Worm (Caenorhabditis elegans) whole organism, mixed stage, embryonic: ENCODE measurements around the gene acr-8.
A peak's percentile ranks its signal among the peaks of the same experiment; 100 is the strongest.

Experiments
- bed-3 ChIP-seq: fragments of 200-800 bp; sonication (Bioruptor generic); optimal IDR thresholded peaks from 3 replicates; lab custom pipeline; 2018; ENCODE audit warnings: mild to moderate bottlenecking, missing genetic modification characterization, moderate library complexity, missing compliant biosample characterization
- blmp-1 ChIP-seq: fragments of 150-350 bp; optimal IDR thresholded peaks from 2 replicates; lab custom pipeline; 2014; ENCODE audit warnings: missing biosample characterization, missing genetic modification characterization
- ceh-43 ChIP-seq: fragments of 200-800 bp; sonication (Bioruptor generic); optimal IDR thresholded peaks from 2 replicates; lab custom pipeline; 2018; ENCODE audit warnings: mild to moderate bottlenecking, missing genetic modification characterization, moderate library complexity, missing compliant biosample characterization
- ceh-83 ChIP-seq: fragments of 200-800 bp; sonication (Bioruptor generic); optimal IDR thresholded peaks from 2 replicates; lab custom pipeline; 2018; ENCODE audit warnings: mild to moderate bottlenecking, missing genetic modification characterization, missing compliant biosample characterization
- ces-1 ChIP-seq: fragments of 150-350 bp; optimal IDR thresholded peaks from 2 replicates; lab custom pipeline; 2014; ENCODE audit warnings: missing biosample characterization, missing genetic modification reagents, missing genetic modification characterization
- cnd-1 ChIP-seq: fragments of 200-800 bp; sonication (Bioruptor generic); optimal IDR thresholded peaks from 2 replicates; lab custom pipeline; 2018; ENCODE audit warnings: mild to moderate bottlenecking, missing genetic modification characterization, missing compliant biosample characterization
- drap-1 ChIP-seq: fragments of 200-800 bp; sonication (Bioruptor generic); optimal IDR thresholded peaks from 3 replicates; lab custom pipeline; 2018; ENCODE audit warnings: mild to moderate bottlenecking, missing genetic modification characterization, missing compliant biosample characterization
- elt-1 ChIP-seq: sonication (generic microtip); optimal IDR thresholded peaks from 2 replicates; lab custom pipeline; 2017; ENCODE audit warnings: missing genetic modification characterization, mild to moderate bottlenecking, missing compliant biosample characterization, antibody characterized with exemption, moderate library complexity, borderline replicate concordance; ENCODE audit not compliant: insufficient read depth
- elt-3 ChIP-seq: fragments of 150-350 bp; optimal IDR thresholded peaks from 2 replicates; lab custom pipeline; 2014; ENCODE audit warnings: missing biosample characterization, missing genetic modification characterization
- flh-1 ChIP-seq: fragments of 200-800 bp; sonication (Bioruptor generic); optimal IDR thresholded peaks from 2 replicates; lab custom pipeline; 2018; ENCODE audit warnings: mild to moderate bottlenecking, missing genetic modification characterization, moderate library complexity, missing compliant biosample characterization
- ham-2 ChIP-seq: fragments of 200-800 bp; sonication (Bioruptor generic); optimal IDR thresholded peaks from 2 replicates; lab custom pipeline; 2018; ENCODE audit warnings: mild to moderate bottlenecking, missing genetic modification characterization, missing compliant biosample characterization
- hlh-1 ChIP-seq: fragments of 150-350 bp; optimal IDR thresholded peaks from 2 replicates; lab custom pipeline; 2014; ENCODE audit warnings: missing biosample characterization, missing genetic modification reagents, missing genetic modification characterization
- lin-13 ChIP-seq: fragments of 150-350 bp; optimal IDR thresholded peaks from 2 replicates; lab custom pipeline; 2014; ENCODE audit warnings: missing biosample characterization, missing genetic modification characterization
- lin-32 ChIP-seq: fragments of 200-800 bp; sonication (Bioruptor generic); optimal IDR thresholded peaks from 2 replicates; lab custom pipeline; 2018; ENCODE audit warnings: mild to moderate bottlenecking, missing genetic modification characterization, missing compliant biosample characterization
- mab-5 ChIP-seq: fragments of 150-350 bp; optimal IDR thresholded peaks from 2 replicates; lab custom pipeline; 2014; ENCODE audit warnings: missing biosample characterization, missing genetic modification characterization
- mep-1 ChIP-seq: fragments of 150-350 bp; optimal IDR thresholded peaks from 2 replicates; lab custom pipeline; 2017; ENCODE audit warnings: missing biosample characterization, missing genetic modification reagents, missing genetic modification characterization, inconsistent platforms
- mls-2 ChIP-seq: sonication (generic microtip); optimal IDR thresholded peaks from 2 replicates; lab custom pipeline; 2016; ENCODE audit warnings: mild to moderate bottlenecking, missing genetic modification characterization, moderate library complexity, missing compliant biosample characterization
- nhr-2 ChIP-seq: fragments of 150-350 bp; optimal IDR thresholded peaks from 2 replicates; lab custom pipeline; 2014; ENCODE audit warnings: missing biosample characterization, missing genetic modification characterization
- nhr-237 ChIP-seq: fragments of 150-350 bp; optimal IDR thresholded peaks from 2 replicates; lab custom pipeline; 2014; ENCODE audit warnings: missing biosample characterization, missing genetic modification characterization
- nhr-76 ChIP-seq: sonication (generic microtip); optimal IDR thresholded peaks from 2 replicates; lab custom pipeline; 2017; ENCODE audit warnings: missing biosample characterization, missing genetic modification characterization
- pha-4 ChIP-seq: fragments of 150-350 bp; optimal IDR thresholded peaks from 2 replicates; lab custom pipeline; 2018; ENCODE audit warnings: missing biosample characterization, missing genetic modification reagents, missing genetic modification characterization
- sem-2 ChIP-seq: fragments of 200-800 bp; sonication (Bioruptor generic); optimal IDR thresholded peaks from 2 replicates; lab custom pipeline; 2018; ENCODE audit warnings: mild to moderate bottlenecking, missing genetic modification characterization, missing compliant biosample characterization
- snpc-4 ChIP-seq: fragments of 150-350 bp; optimal IDR thresholded peaks from 2 replicates; lab custom pipeline; 2014; ENCODE audit warnings: missing biosample characterization, missing genetic modification characterization
- sptf-1 ChIP-seq: sonication (generic microtip); optimal IDR thresholded peaks from 2 replicates; lab custom pipeline; 2017; ENCODE audit warnings: mild to moderate bottlenecking, missing genetic modification characterization, moderate library complexity, missing compliant biosample characterization
- unc-120 ChIP-seq: sonication (generic microtip); optimal IDR thresholded peaks from 2 replicates; lab custom pipeline; 2017; ENCODE audit warnings: missing genetic modification characterization, missing compliant biosample characterization; ENCODE audit not compliant: poor library complexity, severe bottlenecking
- unc-39 ChIP-seq: fragments of 150-350 bp; optimal IDR thresholded peaks from 2 replicates; lab custom pipeline; 2014; ENCODE audit warnings: missing biosample characterization, missing genetic modification characterization
- unc-62 ChIP-seq: fragments of 150-350 bp; optimal IDR thresholded peaks from 2 replicates; lab custom pipeline; 2014; ENCODE audit warnings: missing biosample characterization, missing genetic modification reagents, missing genetic modification characterization
- zip-8 ChIP-seq: fragments of 150-350 bp; optimal IDR thresholded peaks from 2 replicates; lab custom pipeline; 2014; ENCODE audit warnings: missing biosample characterization, missing genetic modification characterization
- ztf-11 ChIP-seq: fragments of 150-350 bp; optimal IDR thresholded peaks from 2 replicates; lab custom pipeline; 2014; ENCODE audit warnings: missing biosample characterization, missing genetic modification characterization

The acr-8 gene

DNA sequence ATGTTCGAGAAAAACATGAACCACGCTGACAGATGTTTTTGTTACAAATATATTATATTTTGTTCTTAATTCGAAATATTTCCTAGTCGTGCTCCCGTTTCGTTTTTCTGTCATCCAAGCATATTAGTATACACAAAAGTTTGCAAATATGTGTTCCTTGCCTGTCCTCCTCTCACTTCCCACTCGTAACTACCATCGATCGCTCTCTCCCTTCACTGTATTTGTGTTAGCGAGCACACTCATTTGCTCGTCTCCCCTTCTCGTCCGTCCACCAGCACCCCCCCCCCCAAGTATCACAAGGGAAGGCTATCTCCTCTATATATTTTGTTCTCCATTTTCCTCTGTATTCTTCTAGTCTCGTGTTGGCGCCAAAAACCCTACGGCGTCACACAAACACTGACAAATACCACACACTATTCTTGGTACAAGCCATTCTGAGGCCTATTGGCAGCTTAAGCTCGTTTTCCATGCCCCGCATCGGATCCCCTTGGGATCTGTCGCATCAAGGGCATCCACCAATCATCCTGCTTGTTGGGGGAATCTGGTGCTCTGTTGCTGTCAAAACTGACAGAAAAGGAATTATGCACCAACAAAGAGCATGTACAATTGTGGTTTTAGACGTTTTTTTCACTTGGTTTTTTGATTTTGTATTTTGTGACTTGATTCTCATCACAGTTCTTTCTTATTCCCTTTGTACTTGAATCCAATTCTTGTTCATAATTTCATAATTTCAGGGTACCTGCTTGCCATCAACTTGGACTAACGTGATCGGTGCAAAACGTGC lies 15.8 kb upstream of the acr-8 start, which contains the start of gene pkn-1:
Gene pkn-1, plus strand, starts transcription at position 734 of the 784 bp plus-strand sequence.
- TF ChIP-seq ceh-43 (GFP tag; lab: Kevin White, UChicago) = no peak
- no peak for TF ChIP-seq mab-5 (tag; lab: Kevin White, UChicago)
- TF ChIP-seq cnd-1 = peak; percentile 39
- TF ChIP-seq ztf-11 (tag; lab: Kevin White, UChicago) = no peak
- no peak for TF ChIP-seq nhr-2 (tag; lab: Kevin White, UChicago)
- TF ChIP-seq ceh-83 (GFP tag; lab: Kevin White, UChicago) = peak; percentile 50
- TF ChIP-seq drap-1 (GFP tag; lab: Kevin White, UChicago) = peak; percentile 13

DNA sequence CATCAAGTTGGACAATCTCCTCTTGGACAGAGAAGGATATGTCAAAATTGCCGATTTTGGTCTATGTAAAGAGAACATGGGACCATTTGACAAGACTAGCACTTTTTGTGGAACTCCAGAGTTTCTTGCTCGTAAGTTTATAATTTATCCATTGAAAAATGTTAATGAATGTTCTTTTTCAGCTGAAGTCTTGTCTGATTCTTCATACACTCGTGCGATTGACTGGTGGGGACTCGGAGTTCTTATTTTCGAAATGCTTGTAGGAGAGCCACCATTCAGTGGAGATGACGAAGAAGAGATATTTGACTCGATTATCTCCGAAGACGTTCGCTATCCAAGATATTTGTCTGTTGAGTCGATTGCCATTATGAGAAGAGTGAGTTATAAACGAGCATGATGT lies 11.4 kb upstream of the acr-8 start:
- TF ChIP-seq unc-62 (GFP tag; lab: Kevin White, UChicago) (no peak), ces-1 (GFP tag; lab: Kevin White, UChicago) (peak; percentile 16)

DNA sequence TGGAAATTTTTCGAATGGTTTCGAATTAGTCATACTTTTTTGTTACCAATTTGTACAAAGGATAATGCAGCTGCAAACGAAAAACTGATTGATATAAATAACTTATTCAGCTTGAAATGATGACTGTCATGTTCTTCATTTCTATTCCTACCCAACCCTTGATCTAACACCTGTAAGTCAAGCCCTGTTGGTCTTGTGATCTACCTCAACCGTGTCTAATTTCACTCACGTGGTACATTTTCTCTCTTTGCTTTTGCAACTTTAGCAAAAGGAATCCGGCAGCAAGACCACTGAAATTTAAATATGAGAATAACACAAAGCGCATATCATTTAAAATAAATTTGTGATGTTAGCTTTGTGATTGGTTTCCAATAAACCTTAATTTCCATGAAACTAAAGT lies 8.5 kb upstream of the acr-8 start:
- TF ChIP-seq elt-3 (tag; lab: Kevin White, UChicago) = no peak
- TF ChIP-seq drap-1 (GFP tag; lab: Kevin White, UChicago) = no peak

DNA sequence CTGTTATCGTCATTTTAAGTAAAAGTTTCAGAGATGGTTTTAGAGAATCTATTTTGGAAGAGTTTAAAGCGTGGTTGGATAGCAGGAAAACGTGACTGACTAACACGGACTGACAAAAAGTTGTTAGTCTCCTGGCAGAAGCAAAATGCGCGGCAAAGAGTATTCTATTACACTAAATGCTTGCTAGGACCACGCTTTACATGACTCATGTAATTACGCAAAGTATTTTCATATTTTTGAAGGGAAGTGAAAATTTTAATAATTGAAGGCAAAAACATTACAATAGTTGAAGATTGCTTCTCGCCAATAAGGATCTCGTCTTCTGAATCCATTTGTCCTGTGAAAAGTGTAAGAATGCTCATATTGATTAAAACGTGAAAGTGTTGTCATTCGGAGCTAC lies 6.3 kb upstream of the acr-8 start, which contains the start of gene gur-3:
Gene gur-3, minus strand, starts transcription at position 101 of the 400 bp plus-strand sequence.
- TF ChIP-seq nhr-237 (tag; lab: Kevin White, UChicago) = no peak
- no peak for TF ChIP-seq ztf-11 (tag; lab: Kevin White, UChicago)
- TF ChIP-seq sptf-1 (tag; lab: Kevin White, UChicago) = no peak
- no peak for TF ChIP-seq flh-1 (GFP tag; lab: Kevin White, UChicago)
- no peak for TF ChIP-seq unc-62 (GFP tag; lab: Kevin White, UChicago)
- TF ChIP-seq mab-5 (tag; lab: Kevin White, UChicago) = no peak
- TF ChIP-seq cnd-1 = no peak
- no peak for TF ChIP-seq ham-2 (GFP tag; lab: Kevin White, UChicago)
- no peak for TF ChIP-seq pha-4 (tag; lab: Kevin White, UChicago)
- TF ChIP-seq elt-3 (tag; lab: Kevin White, UChicago) = no peak
- no peak for TF ChIP-seq drap-1 (GFP tag; lab: Kevin White, UChicago)
- TF ChIP-seq ceh-83 (GFP tag; lab: Kevin White, UChicago) = no peak
- no peak for TF ChIP-seq hlh-1 (tag; lab: Kevin White, UChicago)
- no peak for TF ChIP-seq lin-32 (GFP tag; lab: Kevin White, UChicago)
- no peak for TF ChIP-seq mls-2
- TF ChIP-seq sem-2 (GFP tag; lab: Kevin White, UChicago) = no peak

DNA sequence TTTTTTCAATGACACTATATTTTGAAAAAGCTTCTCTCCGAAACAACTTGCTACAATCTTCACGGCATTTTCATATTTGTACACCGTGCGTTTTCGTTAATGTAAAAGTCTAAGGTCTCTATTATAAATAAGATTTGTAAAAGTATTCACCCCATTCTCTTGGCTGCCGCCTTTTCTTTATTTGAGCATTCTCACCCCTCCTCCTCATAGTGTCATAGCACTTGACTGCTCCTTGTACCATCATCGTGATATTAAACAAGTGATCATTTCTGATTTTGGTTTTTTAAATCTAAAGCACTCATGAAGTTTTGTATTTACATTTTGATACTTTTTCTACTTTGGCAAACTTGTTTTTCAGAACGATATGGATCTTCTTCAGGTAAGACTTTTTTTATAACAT lies 5.7 kb upstream of the acr-8 start, which contains the start of gene ZC504.1:
Gene ZC504.1, plus strand, starts transcription at position 301 of the 400 bp plus-strand sequence.
- TF ChIP-seq sptf-1 (tag; lab: Kevin White, UChicago) (no peak), flh-1 (GFP tag; lab: Kevin White, UChicago) (no peak), lin-13 (no peak), zip-8 (tag; lab: Kevin White, UChicago) (no peak), blmp-1 (tag; lab: Kevin White, UChicago) (no peak), drap-1 (GFP tag; lab: Kevin White, UChicago) (no peak), ham-2 (GFP tag; lab: Kevin White, UChicago) (no peak), elt-1 (tag; lab: Kevin White, UChicago) (no peak), bed-3 (GFP tag; lab: Kevin White, UChicago) (no peak), snpc-4 (tag; lab: Kevin White, UChicago) (no peak), pha-4 (tag; lab: Kevin White, UChicago) (no peak), nhr-76 (tag; lab: Kevin White, UChicago) (no peak), unc-120 (tag; lab: Kevin White, UChicago) (no peak), mep-1 (tag; lab: Kevin White, UChicago) (no peak), cnd-1 (no peak), lin-32 (GFP tag; lab: Kevin White, UChicago) (no peak), unc-39 (tag; lab: Kevin White, UChicago) (no peak)
